Worm (Caenorhabditis elegans): ENCODE measurements around the gene K08E7.5.

- TF ChIP-seq lin-13 (tag; optimal IDR thresholded peaks at IDR 0.05) (no peak), unc-39 (tag; optimal IDR thresholded peaks at IDR 0.05) (no peak), ces-1 (GFP tag; optimal IDR thresholded peaks at IDR 0.05) (no peak), snpc-4 (tag; optimal IDR thresholded peaks at IDR 0.05) (no peak)
These were observed 17.2 kb downstream of the K08E7.5 start, which contains the start of gene cul-6 for ce11 chrIV:12590373-12590772.
